Worm (Caenorhabditis elegans) whole organism, L4/young adult: ENCODE measurements around the gene ajm-1.

Source experiments
- W03F9.2 ChIP-seq: fragments of 150-350 bp; optimal IDR thresholded peaks from 2 replicates; lab custom pipeline; 2014; ENCODE audit warnings: missing biosample characterization, missing genetic modification characterization
- him-1 ChIP-seq: sonication (generic microtip); optimal IDR thresholded peaks from 2 replicates; lab custom pipeline; 2016; ENCODE audit warnings: missing genotype, missing genetic modification reagents, missing genetic modification characterization, missing compliant biosample characterization

DNA sequence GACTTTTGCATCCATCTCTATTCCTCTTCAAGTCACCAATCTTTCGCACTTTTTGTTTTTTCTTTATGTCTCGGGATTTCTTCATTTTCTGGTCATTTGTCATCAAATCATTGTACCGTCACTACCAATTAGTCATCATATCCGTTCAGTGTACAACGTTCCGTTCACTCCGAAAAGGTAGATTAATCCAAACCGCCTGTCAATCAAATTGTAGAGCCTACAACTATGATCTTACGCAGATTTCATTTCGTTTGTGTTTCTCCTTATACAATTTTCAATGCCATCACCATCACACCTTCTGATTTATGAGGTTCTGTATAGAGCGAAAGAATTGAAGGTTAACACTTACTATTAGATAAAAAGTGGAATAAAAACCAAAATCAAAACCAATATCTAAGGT lies 3.1 kb downstream of the ajm-1 start:
- TF ChIP-seq W03F9.2 (tag; lab: Kevin White, UChicago) (no peak), him-1 (tag; lab: Kevin White, UChicago) (no peak)
